Worm (Caenorhabditis elegans): ENCODE measurements around the gene Y39A1A.22.

The Y39A1A.22 gene

ce11 chrIII:10739902-10740301, 33.1 kb upstream of the Y39A1A.22 start (continued):
- TF ChIP-seq madf-10 (tag; optimal IDR thresholded peaks at IDR 0.05) (peak; percentile 30), T26A5.8 (tag; optimal IDR thresholded peaks at IDR 0.05) (no peak), ZK185.1 (tag; optimal IDR thresholded peaks at IDR 0.05; ENCODE audit: poor library complexity, severe bottlenecking) (peak; percentile 35), akir-1 (GFP tag; optimal IDR thresholded peaks at IDR 0.05) (no peak), lin-54 (GFP tag; optimal IDR thresholded peaks at IDR 0.05) (no peak), T07F8.4 (tag; optimal IDR thresholded peaks at IDR 0.05) (no peak), dpl-1 (GFP tag; optimal IDR thresholded peaks at IDR 0.05) (no peak), ets-4 (GFP tag; optimal IDR thresholded peaks at IDR 0.05) (no peak), lin-40 (tag; optimal IDR thresholded peaks at IDR 0.05) (peak; percentile 37), C06A6.2 (GFP tag; conservative IDR thresholded peaks at IDR 0.05) (no peak), die-1 (tag; optimal IDR thresholded peaks at IDR 0.05) (no peak), egl-18 (GFP tag; IDR thresholded peaks at IDR 0.05) (no peak), hsf-1 (GFP tag; IDR thresholded peaks at IDR 0.05) (no peak; the same call in 1 of the 2 replicates), B0035.1 (tag; optimal IDR thresholded peaks at IDR 0.05) (no peak), hrde-1 (tag; optimal IDR thresholded peaks at IDR 0.05; ENCODE audit: borderline replicate concordance) (no peak), hmg-20 (GFP tag; IDR thresholded peaks at IDR 0.05) (no peak), ztf-26 (tag; optimal IDR thresholded peaks at IDR 0.05) (no peak), F22D6.2 (tag; optimal IDR thresholded peaks at IDR 0.05) (no peak), atf-7 (tag; optimal IDR thresholded peaks at IDR 0.05) (no peak), ama-1 (optimal IDR thresholded peaks at IDR 0.05) (no peak), ama-1 (GFP tag; optimal IDR thresholded peaks at IDR 0.05) (peak in 1 of 2 experiments; percentile 7), chd-7 (tag; optimal IDR thresholded peaks at IDR 0.05) (peak; percentile 27), Y67H2A.10 (GFP tag; conservative IDR thresholded peaks at IDR 0.05) (no peak), unc-62 (GFP tag; optimal IDR thresholded peaks at IDR 0.05) (no peak), gei-17 (GFP tag; optimal IDR thresholded peaks at IDR 0.05) (no peak), ztf-25 (GFP tag; IDR thresholded peaks at IDR 0.05) (0 out of 2 replicates have a peak, but pooled peaks have one; percentile 34), F57C9.4 (tag; optimal IDR thresholded peaks at IDR 0.05) (no peak), F23B12.7 (tag; optimal IDR thresholded peaks at IDR 0.05; ENCODE audit: insufficient read depth) (no peak), F33H1.4 (GFP tag; IDR thresholded peaks at IDR 0.05) (no peak)

ce11 chrIII:10739455-10739854, 32.6 kb upstream of the Y39A1A.22 start, which contains the start of gene smap-1:
TSS of gene smap-1 (minus strand) at chrIII:10739792.
- TF ChIP-seq B0336.3 (GFP tag; IDR thresholded peaks at IDR 0.05) (no peak), pha-4 (tag; optimal IDR thresholded peaks at IDR 0.05) (no peak), mel-28 (tag; optimal IDR thresholded peaks at IDR 0.05; ENCODE audit: borderline replicate concordance) (no peak), snpc-1.3 (tag; optimal IDR thresholded peaks at IDR 0.05; ENCODE audit: insufficient read depth) (no peak), nhr-27 (tag; optimal IDR thresholded peaks at IDR 0.05) (no peak)

ce11 chrIII:10738081-10738480, 31.3 kb upstream of the Y39A1A.22 start:
- TF ChIP-seq snpc-1.3 (tag; optimal IDR thresholded peaks at IDR 0.05; ENCODE audit: insufficient read depth) (no peak), zfh-2 (GFP tag; conservative IDR thresholded peaks at IDR 0.05) (peak; percentile 30; the same call in 1 of the 2 replicates), lin-26 (GFP tag; IDR thresholded peaks at IDR 0.05) (peak; percentile 54; the same call in 1 of the 2 replicates), F23B12.7 (tag; optimal IDR thresholded peaks at IDR 0.05; ENCODE audit: insufficient read depth) (no peak), chd-7 (tag; optimal IDR thresholded peaks at IDR 0.05) (peak; percentile 4)
